Worm (Caenorhabditis elegans): ENCODE data around the gene atf-2.
A peak's percentile ranks its signal among the peaks of the same experiment; 100 is the strongest.

The atf-2 gene

ce11 chrII:8787376-8787775, 35.6 kb downstream of the atf-2 start:
- TF ChIP-seq let-526 (GFP tag; IDR thresholded peaks at IDR 0.05), result peak; percentile 76; the same call in 1 of the 2 replicates
- no peak for TF ChIP-seq nfya-1 (tag; optimal IDR thresholded peaks at IDR 0.05; ENCODE audit: borderline replicate concordance, insufficient read depth)
- peak; percentile 81 for TF ChIP-seq madf-10 (tag; optimal IDR thresholded peaks at IDR 0.05)
- peak; percentile 60 for TF ChIP-seq cebp-1 (GFP tag; IDR thresholded peaks at IDR 0.05)
- TF ChIP-seq cebp-1 (tag; optimal IDR thresholded peaks at IDR 0.05), result peak; percentile 87
- TF ChIP-seq Y95B8A.8 (GFP tag; IDR thresholded peaks at IDR 0.05), result 0 out of 2 replicates have a peak, but pooled peaks have one; percentile 36
- no peak for TF ChIP-seq mes-4 (tag; optimal IDR thresholded peaks at IDR 0.05)
- TF ChIP-seq zfh-2 (GFP tag; conservative IDR thresholded peaks at IDR 0.05), result 0 out of 2 replicates have a peak, but pooled peaks have one; percentile 6
- peak; percentile 86 for TF ChIP-seq B0336.3 (GFP tag; IDR thresholded peaks at IDR 0.05)
- TF ChIP-seq F49E8.2 (tag; optimal IDR thresholded peaks at IDR 0.05; ENCODE audit: insufficient read depth), result no peak
- TF ChIP-seq madf-6 (GFP tag; IDR thresholded peaks at IDR 0.05), result no peak
- TF ChIP-seq snpc-1.3 (tag; optimal IDR thresholded peaks at IDR 0.05; ENCODE audit: insufficient read depth), result no peak
- TF ChIP-seq gei-17 (GFP tag; optimal IDR thresholded peaks at IDR 0.05), result peak; percentile 53
- TF ChIP-seq aptf-3 (GFP tag; IDR thresholded peaks at IDR 0.05), result no peak
- TF ChIP-seq chd-7 (tag; optimal IDR thresholded peaks at IDR 0.05), result peak; percentile 72
- no peak for TF ChIP-seq sea-2 (GFP tag; IDR thresholded peaks at IDR 0.05)
- peak; percentile 30 for TF ChIP-seq snpc-3.4 (tag; optimal IDR thresholded peaks at IDR 0.05)
- no peak for TF ChIP-seq ztf-25 (GFP tag; IDR thresholded peaks at IDR 0.05)
- peak; percentile 94 for TF ChIP-seq ceh-27 (GFP tag; optimal IDR thresholded peaks at IDR 0.05)
- peak; percentile 29 for TF ChIP-seq ama-1 (optimal IDR thresholded peaks at IDR 0.05)
- no peak for TF ChIP-seq ama-1 (GFP tag; optimal IDR thresholded peaks at IDR 0.05)
- TF ChIP-seq K11D2.4 (GFP tag; IDR thresholded peaks at IDR 0.05), result peak; percentile 75
- TF ChIP-seq rpc-1 (optimal IDR thresholded peaks at IDR 0.05), result no peak
- no peak for TF ChIP-seq rpc-1 (tag; optimal IDR thresholded peaks at IDR 0.05)
- no peak for TF ChIP-seq ztf-6 (GFP tag; IDR thresholded peaks at IDR 0.05)
- TF ChIP-seq nhr-120 (GFP tag; IDR thresholded peaks at IDR 0.05), result no peak
- no peak for TF ChIP-seq dpff-1 (tag; optimal IDR thresholded peaks at IDR 0.05)
- no peak for TF ChIP-seq F55B11.4 (tag; optimal IDR thresholded peaks at IDR 0.05; ENCODE audit: borderline replicate concordance, insufficient read depth)
- no peak for TF ChIP-seq mel-28 (tag; optimal IDR thresholded peaks at IDR 0.05; ENCODE audit: borderline replicate concordance)
- TF ChIP-seq C06A6.2 (GFP tag; conservative IDR thresholded peaks at IDR 0.05), result peak; percentile 75
- TF ChIP-seq tbx-9 (tag; optimal IDR thresholded peaks at IDR 0.05; ENCODE audit: borderline replicate concordance), result no peak
- TF ChIP-seq xnd-1 (tag; optimal IDR thresholded peaks at IDR 0.05), result no peak
- TF ChIP-seq T26A5.8 (tag; optimal IDR thresholded peaks at IDR 0.05), result no peak
- TF ChIP-seq lin-35 (GFP tag; optimal IDR thresholded peaks at IDR 0.05), result peak in 1 of 3 experiments; percentile 72
- 0 out of 2 replicates have a peak, but pooled peaks have one; percentile 13 for TF ChIP-seq lir-1 (GFP tag; conservative IDR thresholded peaks at IDR 0.05)
- TF ChIP-seq mxl-1 (tag; optimal IDR thresholded peaks at IDR 0.05), result no peak
- TF ChIP-seq B0261.1 (tag; optimal IDR thresholded peaks at IDR 0.05), result no peak
- no peak for TF ChIP-seq egl-18 (GFP tag; IDR thresholded peaks at IDR 0.05)
- TF ChIP-seq pbrm-1 (GFP tag; IDR thresholded peaks at IDR 0.05), result peak; percentile 81
- no peak for TF ChIP-seq D2030.7 (GFP tag; IDR thresholded peaks at IDR 0.05)
- TF ChIP-seq nhr-27 (tag; optimal IDR thresholded peaks at IDR 0.05), result no peak
- TF ChIP-seq Y67H2A.10 (GFP tag; conservative IDR thresholded peaks at IDR 0.05), result peak; percentile 100
- TF ChIP-seq nhr-80 (tag; optimal IDR thresholded peaks at IDR 0.05), result peak; percentile 60
- TF ChIP-seq ccch-3 (GFP tag; optimal IDR thresholded peaks at IDR 0.05), result no peak
- peak; percentile 66 for TF ChIP-seq Y53G8AR.9 (GFP tag; conservative IDR thresholded peaks at IDR 0.05)
- no peak for TF ChIP-seq nhr-179 (tag; optimal IDR thresholded peaks at IDR 0.05)
- TF ChIP-seq repo-1 (tag; optimal IDR thresholded peaks at IDR 0.05), result peak; percentile 51
- no peak for TF ChIP-seq B0019.2 (GFP tag; conservative IDR thresholded peaks at IDR 0.05)
- TF ChIP-seq C17E4.6 (GFP tag; IDR thresholded peaks at IDR 0.05), result peak; percentile 86
- peak; percentile 63 for TF ChIP-seq dox-1 (GFP tag; IDR thresholded peaks at IDR 0.05)
